Worm (Caenorhabditis elegans) whole organism, L1 larva: Measurements from ENCODE around the gene sre-42.

Experiments used
- ceh-88 ChIP-seq: fragments of 200-800 bp; sonication (Bioruptor generic); IDR thresholded peaks from 2 replicates; pipeline ENCODE4 v1.3.6; 2022; ENCODE audit warnings: missing genetic modification characterization, missing compliant biosample characterization
- lin-13 ChIP-seq: fragments of 150-350 bp; optimal IDR thresholded peaks from 2 replicates; lab custom pipeline; 2014; ENCODE audit warnings: missing biosample characterization, missing genetic modification reagents, missing genetic modification characterization
- lsy-2 ChIP-seq, 2 experiments: fragments of 150-350 bp; optimal IDR thresholded peaks; 2 replicates each; lab custom pipeline; 2014; ENCODE audit warnings: missing biosample characterization in 2 of 2, missing genetic modification characterization in 2 of 2
- nhr-76 ChIP-seq: sonication (generic microtip); optimal IDR thresholded peaks from 2 replicates; lab custom pipeline; 2017; ENCODE audit warnings: missing biosample characterization, missing genetic modification characterization
- nhr-90 ChIP-seq: sonication (generic microtip); optimal IDR thresholded peaks from 2 replicates; lab custom pipeline; 2016; ENCODE audit warnings: mild to moderate bottlenecking, missing genetic modification characterization, missing compliant biosample characterization; ENCODE audit not compliant: poor library complexity
- zag-1 ChIP-seq: fragments of 150-350 bp; optimal IDR thresholded peaks from 2 replicates; lab custom pipeline; 2014; ENCODE audit warnings: missing biosample characterization, missing genetic modification characterization

DNA sequence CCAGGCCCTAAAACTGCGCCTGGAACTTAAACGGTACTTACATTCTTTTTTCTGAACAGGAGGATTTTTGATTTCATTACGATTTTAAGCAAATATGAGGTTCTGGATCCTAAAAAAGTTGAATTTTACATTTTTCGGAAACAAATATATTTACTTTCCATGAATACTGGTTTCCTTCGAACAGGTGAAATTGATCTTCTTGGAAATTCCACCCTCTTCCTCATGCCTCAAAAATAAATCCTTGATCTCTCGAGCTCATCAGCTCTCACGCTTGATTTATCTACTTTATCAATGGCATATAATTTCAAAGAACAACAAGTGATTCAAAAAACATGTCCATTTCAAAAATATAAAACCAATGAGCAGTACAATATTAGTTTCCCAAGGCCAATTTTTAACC is 806 bp upstream of the sre-42 start:
- TF ChIP-seq nhr-90 (tag; lab: Kevin White, UChicago), result no peak
- TF ChIP-seq lin-13 (GFP tag; lab: Kevin White, UChicago), result no peak
- TF ChIP-seq ceh-88, result no peak
- no peak for TF ChIP-seq nhr-76 (tag; lab: Kevin White, UChicago)
- TF ChIP-seq zag-1 (tag; lab: Kevin White, UChicago), result no peak
- no peak for TF ChIP-seq lsy-2 (tag; optimal IDR thresholded peaks at IDR 0.05; lab: Kevin White, UChicago)
